Worm (Caenorhabditis elegans) whole organism, late embryonic: Measurements from ENCODE around the gene cnx-1.

Experiments
- K09A11.1 ChIP-seq: sonication (generic microtip); optimal IDR thresholded peaks from 2 replicates; lab custom pipeline; 2017; ENCODE audit warnings: antibody characterized with exemption, mild to moderate bottlenecking, missing genetic modification characterization, missing compliant biosample characterization; ENCODE audit not compliant: insufficient read depth
- ahr-1 ChIP-seq: sonication (generic microtip); optimal IDR thresholded peaks from 2 replicates; lab custom pipeline; 2016; ENCODE audit warnings: missing genetic modification characterization, missing compliant biosample characterization
- ceh-14 ChIP-seq: sonication (generic microtip); optimal IDR thresholded peaks from 2 replicates; lab custom pipeline; 2016; ENCODE audit warnings: missing genotype, missing genetic modification characterization, missing compliant biosample characterization
- ceh-2 ChIP-seq: sonication (generic microtip); optimal IDR thresholded peaks from 2 replicates; lab custom pipeline; 2016; ENCODE audit warnings: missing genotype, missing genetic modification characterization, missing compliant biosample characterization
- ceh-31 ChIP-seq: sonication (generic microtip); optimal IDR thresholded peaks from 2 replicates; lab custom pipeline; 2016; ENCODE audit warnings: missing genetic modification characterization, missing compliant biosample characterization
- ceh-45 ChIP-seq: fragments of 200-800 bp; sonication (Bioruptor generic); IDR thresholded peaks from 2 replicates; pipeline ENCODE4 v1.3.6; 2022; ENCODE audit warnings: missing genetic modification reagents, missing genetic modification characterization, missing compliant biosample characterization
- dve-1 ChIP-seq: sonication (generic microtip); optimal IDR thresholded peaks from 2 replicates; lab custom pipeline; 2017; ENCODE audit warnings: antibody characterized with exemption, mild to moderate bottlenecking, missing genetic modification characterization, missing compliant biosample characterization
- hlh-30 ChIP-seq: sonication (generic microtip); optimal IDR thresholded peaks from 2 replicates; lab custom pipeline; 2017; ENCODE audit warnings: antibody characterized with exemption, missing genetic modification characterization, missing compliant biosample characterization; ENCODE audit not compliant: insufficient read depth
- nhr-11 ChIP-seq: fragments of 150-350 bp; optimal IDR thresholded peaks from 2 replicates; lab custom pipeline; 2014; ENCODE audit warnings: missing biosample characterization, missing genetic modification characterization
- pat-9 ChIP-seq: fragments of 200-800 bp; sonication (Bioruptor generic); optimal IDR thresholded peaks from 2 replicates; lab custom pipeline; 2018; ENCODE audit warnings: mild to moderate bottlenecking, missing genetic modification characterization, moderate library complexity, missing compliant biosample characterization
- pqm-1 ChIP-seq: sonication (generic microtip); optimal IDR thresholded peaks from 2 replicates; lab custom pipeline; 2016; ENCODE audit warnings: missing genetic modification characterization, missing compliant biosample characterization
- ref-2 ChIP-seq: sonication (generic microtip); optimal IDR thresholded peaks from 2 replicates; lab custom pipeline; 2016; ENCODE audit warnings: missing genetic modification characterization, missing compliant biosample characterization

DNA sequence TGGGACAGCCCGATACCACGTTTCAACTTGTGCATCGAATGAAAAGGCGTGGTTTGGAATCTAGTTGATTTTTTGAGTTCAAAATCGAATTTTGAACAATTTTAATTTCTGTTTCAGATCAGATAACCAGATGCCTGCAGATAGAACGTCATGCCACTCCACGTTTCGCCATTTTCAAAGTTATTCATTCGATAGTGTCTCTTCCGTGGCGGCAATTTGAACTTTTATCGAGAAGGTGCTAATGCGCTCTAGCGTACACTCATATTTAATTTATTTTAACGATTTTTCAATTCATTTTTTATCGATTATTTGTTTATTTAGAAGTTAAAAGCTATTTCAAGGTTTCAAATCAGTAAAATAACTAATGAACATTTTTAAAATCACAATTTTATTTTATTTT, 41.0 kb downstream of the cnx-1 start:
- TF ChIP-seq K09A11.1 (tag; lab: Kevin White, UChicago): no peak
- no peak for TF ChIP-seq ahr-1
- TF ChIP-seq pat-9: no peak
- no peak for TF ChIP-seq nhr-11 (tag; lab: Kevin White, UChicago)
- no peak for TF ChIP-seq dve-1 (tag; lab: Kevin White, UChicago)
- no peak for TF ChIP-seq pqm-1
- TF ChIP-seq ceh-45 (GFP tag; lab: Robert Waterston, UW): no peak
- TF ChIP-seq ref-2 (tag; lab: Kevin White, UChicago): no peak
- no peak for TF ChIP-seq hlh-30
- no peak for TF ChIP-seq ceh-31 (tag; lab: Kevin White, UChicago)
- TF ChIP-seq ceh-14 (tag; lab: Kevin White, UChicago): no peak
- TF ChIP-seq ceh-2: no peak
